Fruit fly (Drosophila melanogaster): ENCODE data around the gene CG14565.

dm6 chr3L:21728616-21729047, 15.4 kb downstream of the CG14565 start, which contains the start of the genes CG11247 and Polr2H:
- TF ChIP-seq klu (GFP tag; IDR thresholded peaks at IDR 0.05) = peak; percentile 91
- peak; percentile 40 for TF ChIP-seq cwo (GFP tag; optimal IDR thresholded peaks at IDR 0.05)
- TF ChIP-seq CG14014 (GFP tag; IDR thresholded peaks at IDR 0.05) = peak; percentile 89
- peak; percentile 91 for TF ChIP-seq Camta (GFP tag; optimal IDR thresholded peaks at IDR 0.05)
- TF ChIP-seq CG12104 (GFP tag; optimal IDR thresholded peaks at IDR 0.05) = peak; percentile 64
- peak; percentile 64 for TF ChIP-seq Spps (tag; optimal IDR thresholded peaks at IDR 0.05)
- TF ChIP-seq Ada2b (GFP tag; IDR thresholded peaks at IDR 0.05) = peak; percentile 88
- peak; percentile 95 for TF ChIP-seq CG4404 (GFP tag; IDR thresholded peaks at IDR 0.05)
- peak; percentile 6 for TF ChIP-seq kah (GFP tag; optimal IDR thresholded peaks at IDR 0.05)
- TF ChIP-seq pan (optimal IDR thresholded peaks at IDR 0.05) = no peak
- TF ChIP-seq pan (GFP tag; optimal IDR thresholded peaks at IDR 0.05 in 1 of 2, IDR thresholded peaks at IDR 0.05 in 1 of 2) = peak in 1 of 2 experiments; percentile 90
- peak; percentile 94 for TF ChIP-seq CG9817 (tag; optimal IDR thresholded peaks at IDR 0.05)

Data from whole organism, embryonic.